Worm (Caenorhabditis elegans) whole organism, late embryonic: ENCODE measurements around the gene C08F1.8.
"Not testable (repeated sequence)": the region's sequence is repeated elsewhere in the genome, so short reads cannot be mapped to it uniquely, and the experiment has no call there.

Experiments used
- K02D7.2 ChIP-seq: sonication (generic microtip); optimal IDR thresholded peaks from 2 replicates; lab custom pipeline; 2017; ENCODE audit warnings: mild to moderate bottlenecking, missing genetic modification characterization, missing compliant biosample characterization
- K09A11.1 ChIP-seq: sonication (generic microtip); optimal IDR thresholded peaks from 2 replicates; lab custom pipeline; 2017; ENCODE audit warnings: antibody characterized with exemption, mild to moderate bottlenecking, missing genetic modification characterization, missing compliant biosample characterization; ENCODE audit not compliant: insufficient read depth
- Y22D7AL.16 ChIP-seq: sonication (generic microtip); optimal IDR thresholded peaks from 2 replicates; lab custom pipeline; 2016; ENCODE audit warnings: missing genetic modification characterization, missing compliant biosample characterization
- ama-1 ChIP-seq: fragments of 150-350 bp; optimal IDR thresholded peaks from 2 replicates; lab custom pipeline; 2014
- ceh-18 ChIP-seq: sonication (generic microtip); optimal IDR thresholded peaks from 2 replicates; lab custom pipeline; 2016; ENCODE audit warnings: missing genetic modification characterization, missing compliant biosample characterization
- ceh-19 ChIP-seq: fragments of 200-800 bp; sonication (Bioruptor generic); optimal IDR thresholded peaks from 2 replicates; lab custom pipeline; 2018; ENCODE audit warnings: mild to moderate bottlenecking, missing genetic modification characterization, missing compliant biosample characterization
- ceh-30 ChIP-seq: fragments of 150-350 bp; optimal IDR thresholded peaks from 2 replicates; lab custom pipeline; 2014; ENCODE audit warnings: missing biosample characterization, missing genetic modification characterization
- ceh-31 ChIP-seq: sonication (generic microtip); optimal IDR thresholded peaks from 2 replicates; lab custom pipeline; 2016; ENCODE audit warnings: missing genetic modification characterization, missing compliant biosample characterization
- ceh-45 ChIP-seq: fragments of 200-800 bp; sonication (Bioruptor generic); IDR thresholded peaks from 2 replicates; pipeline ENCODE4 v1.3.6; 2022; ENCODE audit warnings: missing genetic modification reagents, missing genetic modification characterization, missing compliant biosample characterization
- ceh-48 ChIP-seq: sonication (generic microtip); optimal IDR thresholded peaks from 2 replicates; lab custom pipeline; 2016; ENCODE audit warnings: missing genetic modification characterization, inconsistent platforms, missing compliant biosample characterization
- ceh-9 ChIP-seq: sonication (generic microtip); optimal IDR thresholded peaks from 2 replicates; lab custom pipeline; 2016; ENCODE audit warnings: mild to moderate bottlenecking, missing genetic modification characterization, inconsistent platforms, missing compliant biosample characterization
- elt-4 ChIP-seq: sonication (generic microtip); optimal IDR thresholded peaks from 2 replicates; lab custom pipeline; 2016; ENCODE audit warnings: missing genetic modification characterization, missing compliant biosample characterization
- ets-4 ChIP-seq: sonication (generic microtip); optimal IDR thresholded peaks from 2 replicates; lab custom pipeline; 2016; ENCODE audit warnings: missing genetic modification characterization, missing compliant biosample characterization
- eyg-1 ChIP-seq: sonication (generic microtip); optimal IDR thresholded peaks from 2 replicates; lab custom pipeline; 2016; ENCODE audit warnings: missing genotype, missing genetic modification characterization, missing compliant biosample characterization
- fkh-6 ChIP-seq: sonication (generic microtip); optimal IDR thresholded peaks from 2 replicates; lab custom pipeline; 2016; ENCODE audit warnings: missing genetic modification characterization, missing compliant biosample characterization
- gmeb-2 ChIP-seq: sonication (generic microtip); optimal IDR thresholded peaks from 2 replicates; lab custom pipeline; 2016; ENCODE audit warnings: missing genetic modification characterization, inconsistent platforms, missing compliant biosample characterization
- hlh-15 ChIP-seq: sonication (generic microtip); optimal IDR thresholded peaks from 2 replicates; lab custom pipeline; 2016; ENCODE audit warnings: missing genetic modification characterization, missing compliant biosample characterization
- hlh-6 ChIP-seq: sonication (generic microtip); optimal IDR thresholded peaks from 2 replicates; lab custom pipeline; 2016; ENCODE audit warnings: missing genotype, missing genetic modification characterization, missing compliant biosample characterization
- hlh-8 ChIP-seq: sonication (generic microtip); optimal IDR thresholded peaks from 2 replicates; lab custom pipeline; 2016; ENCODE audit warnings: missing genotype, missing genetic modification characterization, missing compliant biosample characterization
- lim-6 ChIP-seq: sonication (generic microtip); optimal IDR thresholded peaks from 2 replicates; lab custom pipeline; 2016; ENCODE audit warnings: missing genetic modification characterization, missing compliant biosample characterization
- mec-3 ChIP-seq: sonication (generic microtip); optimal IDR thresholded peaks from 2 replicates; lab custom pipeline; 2016; ENCODE audit warnings: borderline replicate concordance, missing genetic modification characterization, missing compliant biosample characterization
- nfya-1 ChIP-seq: sonication (generic microtip); optimal IDR thresholded peaks from 2 replicates; lab custom pipeline; 2017; ENCODE audit warnings: missing genetic modification characterization, mild to moderate bottlenecking, missing compliant biosample characterization, antibody characterized with exemption, moderate library complexity
- nhr-11 ChIP-seq: fragments of 150-350 bp; optimal IDR thresholded peaks from 2 replicates; lab custom pipeline; 2014; ENCODE audit warnings: missing biosample characterization, missing genetic modification characterization
- nhr-232 ChIP-seq: sonication (generic microtip); optimal IDR thresholded peaks from 2 replicates; lab custom pipeline; 2016; ENCODE audit warnings: missing genetic modification characterization, missing compliant biosample characterization
- npax-4 ChIP-seq: sonication (generic microtip); optimal IDR thresholded peaks from 2 replicates; lab custom pipeline; 2016; ENCODE audit warnings: missing genetic modification characterization, missing compliant biosample characterization
- pax-1 ChIP-seq: fragments of 150-350 bp; optimal IDR thresholded peaks from 2 replicates; lab custom pipeline; 2014; ENCODE audit warnings: missing biosample characterization, missing genetic modification characterization
- pha-2 ChIP-seq: sonication (generic microtip); optimal IDR thresholded peaks from 2 replicates; lab custom pipeline; 2017; ENCODE audit warnings: mild to moderate bottlenecking, missing genetic modification characterization, missing compliant biosample characterization
- pros-1 ChIP-seq: fragments of 150-350 bp; optimal IDR thresholded peaks from 2 replicates; lab custom pipeline; 2014; ENCODE audit warnings: missing biosample characterization, missing genetic modification reagents, missing genetic modification characterization
- ref-2 ChIP-seq: sonication (generic microtip); optimal IDR thresholded peaks from 2 replicates; lab custom pipeline; 2016; ENCODE audit warnings: missing genetic modification characterization, missing compliant biosample characterization
- rnt-1 ChIP-seq: sonication (generic microtip); optimal IDR thresholded peaks from 2 replicates; lab custom pipeline; 2016; ENCODE audit warnings: missing genetic modification characterization, missing compliant biosample characterization
- sox-2 ChIP-seq: fragments of 200-800 bp; sonication (Bioruptor generic); IDR thresholded peaks from 2 replicates; pipeline ENCODE4 v1.3.6; 2022; ENCODE audit warnings: missing genetic modification reagents, missing genetic modification characterization, missing compliant biosample characterization
- sox-4 ChIP-seq: sonication (generic microtip); optimal IDR thresholded peaks from 2 replicates; lab custom pipeline; 2017; ENCODE audit warnings: mild to moderate bottlenecking, missing genetic modification characterization, inconsistent platforms, missing compliant biosample characterization
- unc-3 ChIP-seq, 2 experiments: fragments of 200-800 bp in 1 of 2; sonication (Bioruptor generic) in 1 of 2; sonication (generic microtip) in 1 of 2; conservative IDR thresholded peaks in 1 of 2; optimal IDR thresholded peaks in 1 of 2; 2 replicates each; pipeline versions ENCODE4 v1.3.6 to Lab custom; 2016 to 2022; ENCODE audit warnings: missing compliant biosample characterization in 2 of 2, missing genetic modification characterization in 2 of 2, missing genetic modification reagents in 1 of 2
- unc-42 ChIP-seq: sonication (generic microtip); optimal IDR thresholded peaks from 2 replicates; lab custom pipeline; 2016; ENCODE audit warnings: missing genotype, missing genetic modification characterization, missing compliant biosample characterization
- ztf-16 ChIP-seq: sonication (generic microtip); optimal IDR thresholded peaks from 2 replicates; lab custom pipeline; 2017; ENCODE audit warnings: missing genetic modification characterization, missing compliant biosample characterization

Gene C08F1.8

DNA sequence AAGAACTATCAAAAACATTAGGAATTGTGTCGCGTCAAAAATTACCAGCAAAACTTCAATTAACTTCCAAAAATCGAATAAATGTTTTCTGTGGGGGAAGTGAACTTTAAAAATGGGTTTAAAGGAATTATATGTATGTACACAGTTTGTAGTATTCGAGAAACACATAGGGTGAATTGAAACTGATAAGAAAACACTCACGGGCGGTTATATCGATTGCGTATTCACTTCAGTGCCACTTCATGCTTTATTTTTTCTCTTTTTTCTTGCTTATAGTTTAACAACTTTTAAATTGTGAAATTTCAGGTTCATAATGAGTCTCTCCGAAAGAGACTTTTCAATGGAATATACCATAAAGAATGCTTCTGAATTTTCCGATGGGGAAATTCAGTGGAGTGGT, 32.9 kb downstream of the C08F1.8 start, which contains the start of gene F36H5.14:
TSS of gene F36H5.14 (plus strand) at position 301 of the 400 bp plus-strand sequence.
- not testable (repeated sequence) for TF ChIP-seq nhr-232, fkh-6, sox-4 (tag; lab: Kevin White, UChicago)

DNA sequence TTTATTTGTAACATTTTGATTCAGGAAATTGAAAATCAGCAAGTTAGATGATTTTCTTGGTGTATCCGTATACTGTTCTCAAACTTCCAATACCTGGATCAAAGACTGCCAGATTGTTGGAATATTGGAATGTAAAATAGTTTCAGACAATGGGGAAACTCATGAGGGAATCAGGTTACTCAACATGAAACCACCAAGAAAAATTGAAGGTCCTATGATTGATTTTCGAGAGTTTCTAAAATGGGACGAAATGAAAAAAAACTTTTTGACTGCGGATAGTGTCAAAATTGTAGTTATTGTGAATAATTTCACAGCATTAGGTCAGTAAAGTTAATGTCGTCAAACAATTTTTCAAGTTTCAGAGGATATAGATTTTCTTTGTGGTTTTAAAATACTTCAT, 36.3 kb downstream of the C08F1.8 start, which contains the start of gene math-3:
TSS of gene math-3 (plus strand) at position 301 of the 400 bp plus-strand sequence.
- TF ChIP-seq ceh-48 (tag; lab: Kevin White, UChicago) (no peak), K02D7.2 (tag; lab: Kevin White, UChicago) (no peak), fkh-6 (tag; lab: Kevin White, UChicago) (no peak), ceh-19 (GFP tag; lab: Kevin White, UChicago) (no peak), sox-2 (GFP tag; lab: Robert Waterston, UW) (no peak), ztf-16 (tag; lab: Kevin White, UChicago) (no peak), ref-2 (no peak), gmeb-2 (tag; lab: Kevin White, UChicago) (no peak)

DNA sequence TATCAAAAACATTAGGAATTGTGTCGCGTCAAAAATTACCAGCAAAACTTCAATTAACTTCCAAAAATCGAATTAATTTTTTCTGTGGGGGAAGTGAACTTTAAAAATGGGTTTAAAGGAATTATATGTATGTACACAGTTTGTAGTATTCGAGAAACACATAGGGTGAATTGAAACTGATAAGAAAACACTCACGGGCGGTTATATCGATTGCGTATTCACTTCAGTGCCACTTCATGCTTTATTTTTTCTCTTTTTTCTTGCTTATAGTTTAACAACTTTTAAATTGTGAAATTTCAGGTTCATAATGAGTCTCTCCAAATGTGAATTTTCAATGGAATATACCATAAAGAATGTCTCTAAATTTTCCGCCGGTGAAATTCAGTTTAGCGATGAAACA, 36.8 kb downstream of the C08F1.8 start, which contains the start of gene math-26:
TSS of gene math-26 (plus strand) at position 301 of the 400 bp plus-strand sequence.
- TF ChIP-seq lim-6; pax-1 (tag; lab: Kevin White, UChicago); ztf-16 (tag; lab: Kevin White, UChicago): not testable (repeated sequence)
- TF ChIP-seq, all 69 proteins: peak for 0; not testable (repeated sequence) for 69

DNA sequence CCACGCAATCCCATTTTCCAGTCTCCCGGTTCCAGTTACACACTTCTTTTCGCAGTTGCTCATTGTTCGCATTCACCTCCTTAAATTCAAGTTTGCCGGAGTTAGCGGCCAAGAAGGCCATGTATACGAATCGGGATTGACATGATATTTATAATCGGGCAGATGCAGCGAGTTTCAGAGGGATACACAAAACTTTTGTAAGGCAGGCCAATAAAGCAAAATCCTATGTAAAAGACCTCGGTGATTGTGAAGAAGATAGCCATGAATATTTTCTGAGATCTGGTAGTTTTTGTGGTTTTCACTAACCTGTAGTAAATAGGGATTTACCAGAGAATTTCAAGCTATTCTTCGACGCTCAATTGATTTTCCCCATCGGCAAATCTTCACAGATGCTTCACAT, 41.4 kb downstream of the C08F1.8 start:
- TF ChIP-seq hlh-8 (tag; lab: Kevin White, UChicago) (no peak), ztf-16 (tag; lab: Kevin White, UChicago) (no peak), sox-2 (GFP tag; lab: Robert Waterston, UW) (no peak), ceh-9 (tag; lab: Kevin White, UChicago) (no peak), unc-3 (GFP tag; conservative IDR thresholded peaks at IDR 0.05; lab: Robert Waterston, UW) (no peak), unc-3 (tag; optimal IDR thresholded peaks at IDR 0.05; lab: Kevin White, UChicago) (no peak), Y22D7AL.16 (tag; lab: Kevin White, UChicago) (no peak), ets-4 (tag; lab: Kevin White, UChicago) (no peak), K09A11.1 (tag; lab: Kevin White, UChicago) (no peak), ceh-30 (no peak)

DNA sequence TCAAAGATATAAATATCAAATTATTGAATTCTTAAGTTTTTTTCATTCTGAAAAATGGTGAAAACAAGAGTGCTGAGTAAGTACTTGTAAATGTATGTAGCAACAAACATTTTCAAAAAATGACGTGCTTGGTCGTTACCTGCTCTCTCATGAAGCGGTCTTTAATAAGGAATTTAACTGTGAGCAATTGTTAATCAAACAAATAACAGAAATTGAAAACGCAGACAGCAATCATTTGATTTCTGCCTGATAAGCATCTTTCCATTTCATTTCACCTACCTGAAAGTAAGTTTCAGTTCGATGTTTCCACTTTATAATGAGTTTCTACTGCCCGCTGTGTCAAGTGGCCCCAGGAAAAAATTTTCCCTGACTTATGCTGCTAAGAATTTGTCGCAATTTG, 45.0 kb downstream of the C08F1.8 start, which contains the start of gene math-28:
TSS of gene math-28 (plus strand) at position 301 of the 400 bp plus-strand sequence.
- TF ChIP-seq pros-1 (tag; lab: Kevin White, UChicago) (no peak), unc-3 (GFP tag; conservative IDR thresholded peaks at IDR 0.05; lab: Robert Waterston, UW) (no peak), unc-3 (tag; optimal IDR thresholded peaks at IDR 0.05; lab: Kevin White, UChicago) (no peak), pax-1 (tag; lab: Kevin White, UChicago) (no peak), unc-42 (tag; lab: Kevin White, UChicago) (no peak), sox-2 (GFP tag; lab: Robert Waterston, UW) (no peak), npax-4 (tag; lab: Kevin White, UChicago) (no peak), ceh-45 (no peak), ceh-18 (tag; lab: Kevin White, UChicago) (no peak), elt-4 (tag; lab: Kevin White, UChicago) (no peak), eyg-1 (tag; lab: Kevin White, UChicago) (no peak), ceh-30 (no peak), hlh-6 (tag; lab: Kevin White, UChicago) (no peak), nhr-11 (tag; lab: Kevin White, UChicago) (no peak), ceh-31 (tag; lab: Kevin White, UChicago) (no peak)

DNA sequence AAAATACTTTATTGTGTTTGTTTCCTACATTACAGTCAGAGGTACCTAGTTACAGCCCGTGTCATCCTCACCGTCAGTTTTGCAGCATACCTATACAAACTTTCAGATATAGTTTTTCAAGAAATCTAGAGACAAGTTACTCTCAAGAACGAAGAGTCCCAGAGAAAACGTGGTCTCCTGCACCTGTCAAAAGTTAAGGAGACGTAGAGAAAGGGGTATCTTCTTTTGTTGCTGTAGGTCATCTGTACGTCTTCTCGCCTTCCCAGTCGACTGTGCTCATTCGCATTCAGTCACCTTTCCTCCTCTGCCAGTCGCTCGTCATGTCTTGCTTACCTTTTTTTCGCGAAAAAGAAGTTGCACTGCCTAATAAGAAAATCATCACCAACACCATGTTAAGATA, 46.6 kb downstream of the C08F1.8 start, which contains the start of gene F36H5.4:
TSS of gene F36H5.4 (plus strand) at position 301 of the 400 bp plus-strand sequence.
- TF ChIP-seq hlh-15 (tag; lab: Kevin White, UChicago) (no peak), rnt-1 (tag; lab: Kevin White, UChicago) (no peak), K02D7.2 (tag; lab: Kevin White, UChicago) (no peak), pha-2 (tag; lab: Kevin White, UChicago) (no peak), ref-2 (no peak), ceh-31 (tag; lab: Kevin White, UChicago) (no peak), unc-42 (tag; lab: Kevin White, UChicago) (no peak), sox-2 (GFP tag; lab: Robert Waterston, UW) (no peak), ama-1 (lab: Kevin White, UChicago) (no peak), mec-3 (tag; lab: Kevin White, UChicago) (no peak), nfya-1 (tag; lab: Kevin White, UChicago) (no peak)
